Worm (Caenorhabditis elegans) whole organism, L4/young adult: ENCODE results near the gene clec-198.

Source experiments
- dao-5 ChIP-seq: sonication (generic microtip); optimal IDR thresholded peaks from 2 replicates; lab custom pipeline; 2016; ENCODE audit warnings: missing genotype, missing genetic modification characterization, moderate library complexity, missing compliant biosample characterization
- him-1 ChIP-seq: sonication (generic microtip); optimal IDR thresholded peaks from 2 replicates; lab custom pipeline; 2016; ENCODE audit warnings: missing genotype, missing genetic modification reagents, missing genetic modification characterization, missing compliant biosample characterization

ce11 chrIV:17308211-17308610, 38.8 kb upstream of the clec-198 start, which contains the start of gene T28F3.9:
- TF ChIP-seq dao-5 (tag; lab: Kevin White, UChicago) (no peak), him-1 (tag; lab: Kevin White, UChicago) (no peak)
